Worm (Caenorhabditis elegans) whole organism, early embryonic: ENCODE data around the gene srg-46.

ENCODE experiments used
- B0310.2 ChIP-seq: sonication (generic microtip); optimal IDR thresholded peaks from 2 replicates; lab custom pipeline; 2016; ENCODE audit warnings: mild to moderate bottlenecking, missing genetic modification characterization, missing compliant biosample characterization
- F13C5.2 ChIP-seq: sonication (generic microtip); optimal IDR thresholded peaks from 2 replicates; lab custom pipeline; 2017; ENCODE audit warnings: mild to moderate bottlenecking, missing genetic modification characterization, inconsistent platforms, missing compliant biosample characterization
- aly-1 ChIP-seq: sonication (generic microtip); optimal IDR thresholded peaks from 2 replicates; lab custom pipeline; 2016; ENCODE audit warnings: missing genetic modification characterization, missing compliant biosample characterization
- ama-1 ChIP-seq: fragments of 150-350 bp; optimal IDR thresholded peaks from 2 replicates; lab custom pipeline; 2014
- ceh-13 ChIP-seq: fragments of 200-800 bp; sonication (Bioruptor generic); optimal IDR thresholded peaks from 2 replicates; lab custom pipeline; 2018; ENCODE audit warnings: mild to moderate bottlenecking, missing genetic modification characterization, missing compliant biosample characterization
- ceh-36 ChIP-seq: sonication (generic microtip); optimal IDR thresholded peaks from 2 replicates; lab custom pipeline; 2016; ENCODE audit warnings: missing genetic modification characterization, inconsistent platforms, missing compliant biosample characterization
- ets-7 ChIP-seq: sonication (generic microtip); optimal IDR thresholded peaks from 2 replicates; lab custom pipeline; 2016; ENCODE audit warnings: missing genotype, missing genetic modification characterization, missing compliant biosample characterization
- flt-1 ChIP-seq: fragments of 200-800 bp; sonication (Bioruptor generic); IDR thresholded peaks from 2 replicates; pipeline ENCODE4 v1.3.6; 2022; ENCODE audit warnings: missing genetic modification characterization, missing compliant biosample characterization
- hmbx-1 ChIP-seq: sonication (generic microtip); optimal IDR thresholded peaks from 2 replicates; lab custom pipeline; 2016; ENCODE audit warnings: mild to moderate bottlenecking, missing genetic modification characterization, missing compliant biosample characterization
- hmg-4 ChIP-seq: fragments of 200-800 bp; sonication (Bioruptor generic); optimal IDR thresholded peaks from 2 replicates; lab custom pipeline; 2018; ENCODE audit warnings: mild to moderate bottlenecking, missing genetic modification characterization, missing compliant biosample characterization
- hnd-1 ChIP-seq: sonication (generic microtip); optimal IDR thresholded peaks from 2 replicates; lab custom pipeline; 2016; ENCODE audit warnings: missing genetic modification characterization, missing compliant biosample characterization
- pes-1 ChIP-seq: fragments of 200-800 bp; sonication (Bioruptor generic); IDR thresholded peaks from 2 replicates; pipeline ENCODE4 v1.3.6; 2022; ENCODE audit warnings: missing genetic modification reagents, missing genetic modification characterization, missing compliant biosample characterization
- scrt-1 ChIP-seq: fragments of 200-800 bp; sonication (Bioruptor generic); IDR thresholded peaks from 2 replicates; pipeline ENCODE4 v1.3.6; 2022; ENCODE audit warnings: missing genetic modification characterization, missing compliant biosample characterization
- sea-1 ChIP-seq: fragments of 200-800 bp; sonication (Bioruptor generic); conservative IDR thresholded peaks from 2 replicates; pipeline ENCODE4 v1.3.6; 2022; ENCODE audit warnings: missing genetic modification characterization, missing compliant biosample characterization
- tbx-11 ChIP-seq: fragments of 200-800 bp; sonication (Bioruptor generic); IDR thresholded peaks from 2 replicates; pipeline ENCODE4 v1.3.6; 2022; ENCODE audit warnings: missing genetic modification characterization, missing compliant biosample characterization
- tbx-37 ChIP-seq: fragments of 200-800 bp; sonication (Bioruptor generic); conservative IDR thresholded peaks from 2 replicates; pipeline ENCODE4 v1.3.6; 2022; ENCODE audit warnings: missing genetic modification reagents, missing genetic modification characterization, missing compliant biosample characterization
- tra-4 ChIP-seq: sonication (generic microtip); optimal IDR thresholded peaks from 2 replicates; lab custom pipeline; 2017; ENCODE audit warnings: missing genetic modification characterization, missing compliant biosample characterization

The srg-46 gene

ce11 chrV:13373643-13374042, 10.1 kb downstream of the srg-46 start:
- no peak for TF ChIP-seq F13C5.2 (tag; lab: Kevin White, UChicago)
- no peak for TF ChIP-seq flt-1 (GFP tag; lab: Robert Waterston, UW)
- no peak for TF ChIP-seq B0310.2 (tag; lab: Kevin White, UChicago)
- TF ChIP-seq ama-1: no peak
- TF ChIP-seq tbx-37: no peak
- no peak for TF ChIP-seq scrt-1

ce11 chrV:13374532-13374931, 11.0 kb downstream of the srg-46 start:
- TF ChIP-seq hmbx-1 (tag; lab: Kevin White, UChicago) (no peak), hmg-4 (peak; percentile 26), flt-1 (GFP tag; lab: Robert Waterston, UW) (no peak), B0310.2 (tag; lab: Kevin White, UChicago) (peak; percentile 21), tbx-37 (no peak), hnd-1 (tag; lab: Kevin White, UChicago) (no peak), ets-7 (tag; lab: Kevin White, UChicago) (no peak), aly-1 (tag; lab: Kevin White, UChicago) (no peak), ceh-36 (tag; lab: Kevin White, UChicago) (no peak)

ce11 chrV:13375861-13376260, 12.3 kb downstream of the srg-46 start:
- no peak for TF ChIP-seq hmg-4
- no peak for TF ChIP-seq ceh-13
- no peak for TF ChIP-seq B0310.2 (tag; lab: Kevin White, UChicago)
- no peak for TF ChIP-seq tbx-37
- TF ChIP-seq aly-1 (tag; lab: Kevin White, UChicago): no peak
- no peak for TF ChIP-seq hmbx-1 (tag; lab: Kevin White, UChicago)
- no peak for TF ChIP-seq ets-7 (tag; lab: Kevin White, UChicago)

- no peak for TF ChIP-seq F13C5.2 (tag; lab: Kevin White, UChicago)
- TF ChIP-seq ama-1: no peak
- TF ChIP-seq ceh-13: no peak
- no peak for TF ChIP-seq hmg-4
- no peak for TF ChIP-seq tra-4
- TF ChIP-seq flt-1 (GFP tag; lab: Robert Waterston, UW): no peak
- TF ChIP-seq pes-1 (GFP tag; lab: Robert Waterston, UW): no peak
These were observed 13.6 kb downstream of the srg-46 start for ce11 chrV:13377130-13377529.

ce11 chrV:13380178-13380577, 16.7 kb downstream of the srg-46 start, which contains the start of gene ifbp-1:
Gene ifbp-1, minus strand, starts transcription at chrV:13380262.
- no peak for TF ChIP-seq ceh-36 (tag; lab: Kevin White, UChicago)
- TF ChIP-seq pes-1 (GFP tag; lab: Robert Waterston, UW): no peak
- no peak for TF ChIP-seq hmg-4
- TF ChIP-seq tra-4: no peak
- no peak for TF ChIP-seq ets-7 (tag; lab: Kevin White, UChicago)
- no peak for TF ChIP-seq hmbx-1 (tag; lab: Kevin White, UChicago)

ce11 chrV:13380980-13381379, 17.5 kb downstream of the srg-46 start, which contains the start of gene cpz-2:
Gene cpz-2, plus strand, starts transcription at chrV:13381189.
- no peak for TF ChIP-seq tra-4
- no peak for TF ChIP-seq tbx-37
- TF ChIP-seq pes-1 (GFP tag; lab: Robert Waterston, UW): no peak
- no peak for TF ChIP-seq ceh-36 (tag; lab: Kevin White, UChicago)
- TF ChIP-seq tbx-11 (GFP tag; lab: Robert Waterston, UW): no peak
- no peak for TF ChIP-seq hmbx-1 (tag; lab: Kevin White, UChicago)
- no peak for TF ChIP-seq F13C5.2 (tag; lab: Kevin White, UChicago)
- no peak for TF ChIP-seq hnd-1 (tag; lab: Kevin White, UChicago)

- TF ChIP-seq scrt-1 (no peak), F13C5.2 (tag; lab: Kevin White, UChicago) (no peak), flt-1 (GFP tag; lab: Robert Waterston, UW) (no peak), hmbx-1 (tag; lab: Kevin White, UChicago) (no peak), hnd-1 (tag; lab: Kevin White, UChicago) (no peak), ets-7 (tag; lab: Kevin White, UChicago) (no peak), ceh-13 (no peak), tbx-37 (no peak)
These were observed 22.3 kb downstream of the srg-46 start, which contains the start of gene gcy-34 for ce11 chrV:13385798-13386197. Gene gcy-34, minus strand, starts transcription at chrV:13385898.

ce11 chrV:13387472-13387871, 24.0 kb downstream of the srg-46 start:
- TF ChIP-seq ama-1 (no peak), scrt-1 (no peak), hnd-1 (tag; lab: Kevin White, UChicago) (no peak), flt-1 (GFP tag; lab: Robert Waterston, UW) (no peak), pes-1 (GFP tag; lab: Robert Waterston, UW) (no peak), hmg-4 (no peak), aly-1 (tag; lab: Kevin White, UChicago) (no peak), hmbx-1 (tag; lab: Kevin White, UChicago) (no peak), sea-1 (no peak), ets-7 (tag; lab: Kevin White, UChicago) (no peak), F13C5.2 (tag; lab: Kevin White, UChicago) (no peak), tbx-11 (GFP tag; lab: Robert Waterston, UW) (no peak), ceh-36 (tag; lab: Kevin White, UChicago) (no peak), tra-4 (no peak), B0310.2 (tag; lab: Kevin White, UChicago) (no peak), ceh-13 (no peak), tbx-37 (no peak)

ce11 chrV:13388961-13389360, 25.4 kb downstream of the srg-46 start:
- no peak for TF ChIP-seq ets-7 (tag; lab: Kevin White, UChicago)
- TF ChIP-seq tbx-37: no peak
- no peak for TF ChIP-seq hmg-4
- TF ChIP-seq ama-1: no peak
- no peak for TF ChIP-seq sea-1
- no peak for TF ChIP-seq tra-4
- TF ChIP-seq hnd-1 (tag; lab: Kevin White, UChicago): no peak
- TF ChIP-seq aly-1 (tag; lab: Kevin White, UChicago): no peak
- no peak for TF ChIP-seq tbx-11 (GFP tag; lab: Robert Waterston, UW)
- TF ChIP-seq flt-1 (GFP tag; lab: Robert Waterston, UW): no peak
